Worm (Caenorhabditis elegans): ENCODE measurements around the gene cutl-16.

The cutl-16 gene

ce11 chrII:6441128-6441527 is at the start of gene cutl-16:
Gene cutl-16 (plus strand): TSS chrII:6441428.
- TF ChIP-seq ztf-23 (GFP tag; IDR thresholded peaks at IDR 0.05) (no peak), T22C8.4 (GFP tag; IDR thresholded peaks at IDR 0.05) (no peak), ztf-29 (GFP tag; IDR thresholded peaks at IDR 0.05) (no peak), ref-1 (GFP tag; conservative IDR thresholded peaks at IDR 0.05) (no peak), cog-1 (tag; optimal IDR thresholded peaks at IDR 0.05) (no peak), tab-1 (GFP tag; IDR thresholded peaks at IDR 0.05) (no peak), klf-2 (GFP tag; conservative IDR thresholded peaks at IDR 0.05) (no peak), med-1 (GFP tag; optimal IDR thresholded peaks at IDR 0.05; ENCODE audit: insufficient read depth) (no peak), flt-1 (GFP tag; IDR thresholded peaks at IDR 0.05) (no peak)

ce11 chrII:6394037-6394436 is 47.2 kb upstream of the cutl-16 start:
- TF ChIP-seq ztf-23 (GFP tag; IDR thresholded peaks at IDR 0.05) (no peak), klf-2 (GFP tag; conservative IDR thresholded peaks at IDR 0.05) (no peak), ztf-29 (GFP tag; IDR thresholded peaks at IDR 0.05) (no peak), med-1 (GFP tag; optimal IDR thresholded peaks at IDR 0.05; ENCODE audit: insufficient read depth) (no peak), cog-1 (tag; optimal IDR thresholded peaks at IDR 0.05) (no peak), flt-1 (GFP tag; IDR thresholded peaks at IDR 0.05) (no peak), tab-1 (GFP tag; IDR thresholded peaks at IDR 0.05) (no peak), ref-1 (GFP tag; conservative IDR thresholded peaks at IDR 0.05) (no peak), T22C8.4 (GFP tag; IDR thresholded peaks at IDR 0.05) (no peak)

ce11 chrII:6398406-6398805 is 42.8 kb upstream of the cutl-16 start, which contains the start of gene zig-10:
Gene zig-10 (plus strand): TSS chrII:6398706.
- TF ChIP-seq ztf-29 (GFP tag; IDR thresholded peaks at IDR 0.05): no peak
- no peak for TF ChIP-seq flt-1 (GFP tag; IDR thresholded peaks at IDR 0.05)
- TF ChIP-seq ref-1 (GFP tag; conservative IDR thresholded peaks at IDR 0.05): no peak
- TF ChIP-seq med-1 (GFP tag; optimal IDR thresholded peaks at IDR 0.05; ENCODE audit: insufficient read depth): no peak
- TF ChIP-seq tab-1 (GFP tag; IDR thresholded peaks at IDR 0.05): no peak
- TF ChIP-seq T22C8.4 (GFP tag; IDR thresholded peaks at IDR 0.05): no peak

- TF ChIP-seq ztf-23 (GFP tag; IDR thresholded peaks at IDR 0.05) (no peak), ref-1 (GFP tag; conservative IDR thresholded peaks at IDR 0.05) (no peak), klf-2 (GFP tag; conservative IDR thresholded peaks at IDR 0.05) (no peak), cog-1 (tag; optimal IDR thresholded peaks at IDR 0.05) (no peak), flt-1 (GFP tag; IDR thresholded peaks at IDR 0.05) (no peak), med-1 (GFP tag; optimal IDR thresholded peaks at IDR 0.05; ENCODE audit: insufficient read depth) (no peak), tab-1 (GFP tag; IDR thresholded peaks at IDR 0.05) (no peak)
Observed at ce11 chrII:6401649-6402048, 39.6 kb upstream of the cutl-16 start, which contains the start of gene btb-2. Gene btb-2 (plus strand): TSS chrII:6401949.

ce11 chrII:6403233-6403632 is 38.0 kb upstream of the cutl-16 start, which contains the start of gene T25D10.1:
Gene T25D10.1 (plus strand): TSS chrII:6403401.
- TF ChIP-seq ref-1 (GFP tag; conservative IDR thresholded peaks at IDR 0.05) (no peak), tab-1 (GFP tag; IDR thresholded peaks at IDR 0.05) (no peak), flt-1 (GFP tag; IDR thresholded peaks at IDR 0.05) (no peak), T22C8.4 (GFP tag; IDR thresholded peaks at IDR 0.05) (no peak), cog-1 (tag; optimal IDR thresholded peaks at IDR 0.05) (no peak), med-1 (GFP tag; optimal IDR thresholded peaks at IDR 0.05; ENCODE audit: insufficient read depth) (no peak), ztf-29 (GFP tag; IDR thresholded peaks at IDR 0.05) (no peak), ztf-23 (GFP tag; IDR thresholded peaks at IDR 0.05) (no peak), klf-2 (GFP tag; conservative IDR thresholded peaks at IDR 0.05) (no peak)

- TF ChIP-seq cog-1 (tag; optimal IDR thresholded peaks at IDR 0.05): no peak
- no peak for TF ChIP-seq tab-1 (GFP tag; IDR thresholded peaks at IDR 0.05)
- TF ChIP-seq flt-1 (GFP tag; IDR thresholded peaks at IDR 0.05): no peak
- TF ChIP-seq klf-2 (GFP tag; conservative IDR thresholded peaks at IDR 0.05): no peak
- no peak for TF ChIP-seq ztf-29 (GFP tag; IDR thresholded peaks at IDR 0.05)
- TF ChIP-seq med-1 (GFP tag; optimal IDR thresholded peaks at IDR 0.05; ENCODE audit: insufficient read depth): no peak
- TF ChIP-seq T22C8.4 (GFP tag; IDR thresholded peaks at IDR 0.05): no peak
- TF ChIP-seq ref-1 (GFP tag; conservative IDR thresholded peaks at IDR 0.05): no peak
- TF ChIP-seq ztf-23 (GFP tag; IDR thresholded peaks at IDR 0.05): no peak
Observed at ce11 chrII:6407279-6407678, 33.9 kb upstream of the cutl-16 start, which contains the start of gene spp-11. Gene spp-11 (minus strand): TSS chrII:6407379.

ce11 chrII:6409098-6409497 is 32.1 kb upstream of the cutl-16 start:
- TF ChIP-seq T22C8.4 (GFP tag; IDR thresholded peaks at IDR 0.05) (no peak), ztf-23 (GFP tag; IDR thresholded peaks at IDR 0.05) (peak; percentile 33; the same call in 1 of the 2 replicates), ztf-29 (GFP tag; IDR thresholded peaks at IDR 0.05) (0 out of 2 replicates have a peak, but pooled peaks have one; percentile 47), klf-2 (GFP tag; conservative IDR thresholded peaks at IDR 0.05) (no peak), cog-1 (tag; optimal IDR thresholded peaks at IDR 0.05) (no peak), ref-1 (GFP tag; conservative IDR thresholded peaks at IDR 0.05) (no peak), tab-1 (GFP tag; IDR thresholded peaks at IDR 0.05) (no peak), flt-1 (GFP tag; IDR thresholded peaks at IDR 0.05) (no peak), med-1 (GFP tag; optimal IDR thresholded peaks at IDR 0.05; ENCODE audit: insufficient read depth) (no peak)

ce11 chrII:6410181-6410580 is 31.0 kb upstream of the cutl-16 start, which contains the start of gene T25D10.4:
Gene T25D10.4 (minus strand): TSS chrII:6410281.
- no peak for TF ChIP-seq ref-1 (GFP tag; conservative IDR thresholded peaks at IDR 0.05)
- no peak for TF ChIP-seq med-1 (GFP tag; optimal IDR thresholded peaks at IDR 0.05; ENCODE audit: insufficient read depth)
- no peak for TF ChIP-seq cog-1 (tag; optimal IDR thresholded peaks at IDR 0.05)
- no peak for TF ChIP-seq ztf-29 (GFP tag; IDR thresholded peaks at IDR 0.05)
- TF ChIP-seq klf-2 (GFP tag; conservative IDR thresholded peaks at IDR 0.05): no peak
- TF ChIP-seq T22C8.4 (GFP tag; IDR thresholded peaks at IDR 0.05): no peak
- TF ChIP-seq ztf-23 (GFP tag; IDR thresholded peaks at IDR 0.05): no peak
- no peak for TF ChIP-seq flt-1 (GFP tag; IDR thresholded peaks at IDR 0.05)
- no peak for TF ChIP-seq tab-1 (GFP tag; IDR thresholded peaks at IDR 0.05)

- TF ChIP-seq ztf-29 (GFP tag; IDR thresholded peaks at IDR 0.05) (no peak), tab-1 (GFP tag; IDR thresholded peaks at IDR 0.05) (0 out of 2 replicates have a peak, but pooled peaks have one; percentile 53), cog-1 (tag; optimal IDR thresholded peaks at IDR 0.05) (no peak), flt-1 (GFP tag; IDR thresholded peaks at IDR 0.05) (0 out of 2 replicates have a peak, but pooled peaks have one; percentile 49), T22C8.4 (GFP tag; IDR thresholded peaks at IDR 0.05) (no peak), ztf-23 (GFP tag; IDR thresholded peaks at IDR 0.05) (no peak)
Observed at ce11 chrII:6411660-6412451, 29.4 kb upstream of the cutl-16 start.

All from whole organism, midembryonic.